Fruit fly (Drosophila melanogaster): ENCODE measurements around the gene CatB.
A peak's percentile ranks its signal among the peaks of the same experiment; 100 is the strongest.

- TF ChIP-seq CG9705 (GFP tag; optimal IDR thresholded peaks at IDR 0.05) = no peak
- no peak for TF ChIP-seq Myc (optimal IDR thresholded peaks at IDR 0.05)
- TF ChIP-seq dsf (GFP tag; optimal IDR thresholded peaks at IDR 0.05; ENCODE audit: borderline replicate concordance) = no peak
- TF ChIP-seq Vsx2 (GFP tag; optimal IDR thresholded peaks at IDR 0.05; ENCODE audit: partially characterized antibody) = no peak
- no peak for TF ChIP-seq Jra (GFP tag; optimal IDR thresholded peaks at IDR 0.05)
- TF ChIP-seq brk (GFP tag; optimal IDR thresholded peaks at IDR 0.05) = peak; percentile 73
- peak; percentile 72 for TF ChIP-seq Hnf4 (GFP tag; optimal IDR thresholded peaks at IDR 0.05)
- TF ChIP-seq Abd-B (GFP tag; optimal IDR thresholded peaks at IDR 0.05) = no peak
- TF ChIP-seq sv (GFP tag; optimal IDR thresholded peaks at IDR 0.05) = no peak
- no peak for TF ChIP-seq jim (GFP tag; optimal IDR thresholded peaks at IDR 0.05)
- no peak for TF ChIP-seq pan (optimal IDR thresholded peaks at IDR 0.05)
Observed at dm6 chr2L:8704648-8705622, at the start of gene CatB.

Measured in whole organism, wandering third instar larva.